Worm (Caenorhabditis elegans) whole organism, early embryonic: ENCODE measurements around the gene hpo-15.

Source experiments
- B0310.2 ChIP-seq: sonication (generic microtip); optimal IDR thresholded peaks from 2 replicates; lab custom pipeline; 2016; ENCODE audit warnings: mild to moderate bottlenecking, missing genetic modification characterization, missing compliant biosample characterization
- F13C5.2 ChIP-seq: sonication (generic microtip); optimal IDR thresholded peaks from 2 replicates; lab custom pipeline; 2017; ENCODE audit warnings: mild to moderate bottlenecking, missing genetic modification characterization, inconsistent platforms, missing compliant biosample characterization
- aly-1 ChIP-seq: sonication (generic microtip); optimal IDR thresholded peaks from 2 replicates; lab custom pipeline; 2016; ENCODE audit warnings: missing genetic modification characterization, missing compliant biosample characterization
- ama-1 ChIP-seq: fragments of 150-350 bp; optimal IDR thresholded peaks from 2 replicates; lab custom pipeline; 2014
- ceh-13 ChIP-seq: fragments of 200-800 bp; sonication (Bioruptor generic); optimal IDR thresholded peaks from 2 replicates; lab custom pipeline; 2018; ENCODE audit warnings: mild to moderate bottlenecking, missing genetic modification characterization, missing compliant biosample characterization
- ceh-36 ChIP-seq: sonication (generic microtip); optimal IDR thresholded peaks from 2 replicates; lab custom pipeline; 2016; ENCODE audit warnings: missing genetic modification characterization, inconsistent platforms, missing compliant biosample characterization
- flt-1 ChIP-seq: fragments of 200-800 bp; sonication (Bioruptor generic); IDR thresholded peaks from 2 replicates; pipeline ENCODE4 v1.3.6; 2022; ENCODE audit warnings: missing genetic modification characterization, missing compliant biosample characterization
- hmg-4 ChIP-seq: fragments of 200-800 bp; sonication (Bioruptor generic); optimal IDR thresholded peaks from 2 replicates; lab custom pipeline; 2018; ENCODE audit warnings: mild to moderate bottlenecking, missing genetic modification characterization, missing compliant biosample characterization
- pes-1 ChIP-seq: fragments of 200-800 bp; sonication (Bioruptor generic); IDR thresholded peaks from 2 replicates; pipeline ENCODE4 v1.3.6; 2022; ENCODE audit warnings: missing genetic modification reagents, missing genetic modification characterization, missing compliant biosample characterization
- scrt-1 ChIP-seq: fragments of 200-800 bp; sonication (Bioruptor generic); IDR thresholded peaks from 2 replicates; pipeline ENCODE4 v1.3.6; 2022; ENCODE audit warnings: missing genetic modification characterization, missing compliant biosample characterization
- sea-1 ChIP-seq: fragments of 200-800 bp; sonication (Bioruptor generic); conservative IDR thresholded peaks from 2 replicates; pipeline ENCODE4 v1.3.6; 2022; ENCODE audit warnings: missing genetic modification characterization, missing compliant biosample characterization
- tbx-11 ChIP-seq: fragments of 200-800 bp; sonication (Bioruptor generic); IDR thresholded peaks from 2 replicates; pipeline ENCODE4 v1.3.6; 2022; ENCODE audit warnings: missing genetic modification characterization, missing compliant biosample characterization
- tbx-37 ChIP-seq: fragments of 200-800 bp; sonication (Bioruptor generic); conservative IDR thresholded peaks from 2 replicates; pipeline ENCODE4 v1.3.6; 2022; ENCODE audit warnings: missing genetic modification reagents, missing genetic modification characterization, missing compliant biosample characterization
- tra-4 ChIP-seq: sonication (generic microtip); optimal IDR thresholded peaks from 2 replicates; lab custom pipeline; 2017; ENCODE audit warnings: missing genetic modification characterization, missing compliant biosample characterization

- TF ChIP-seq tbx-37 (GFP tag; lab: Robert Waterston, UW) (no peak), pes-1 (GFP tag; lab: Robert Waterston, UW) (no peak), ama-1 (lab: Kevin White, UChicago) (no peak), tra-4 (tag; lab: Kevin White, UChicago) (no peak), hmg-4 (GFP tag; lab: Kevin White, UChicago) (no peak), flt-1 (GFP tag; lab: Robert Waterston, UW) (no peak), aly-1 (tag; lab: Kevin White, UChicago) (no peak), sea-1 (no peak), ceh-36 (tag; lab: Kevin White, UChicago) (no peak), F13C5.2 (tag; lab: Kevin White, UChicago) (no peak), B0310.2 (no peak), tbx-11 (no peak), scrt-1 (GFP tag; lab: Robert Waterston, UW) (no peak), ceh-13 (GFP tag; lab: Kevin White, UChicago) (no peak)
Observed at ce11 chrV:5527694-5528093, 14.1 kb upstream of the hpo-15 start.
